Worm (Caenorhabditis elegans) whole organism, L2 larva: ENCODE measurements around the gene ssp-10.

Experiments
- C34F6.9 ChIP-seq: fragments of 150-350 bp; optimal IDR thresholded peaks from 2 replicates; lab custom pipeline; 2014; ENCODE audit warnings: missing biosample characterization, missing genetic modification characterization
- F13H6.1 ChIP-seq: sonication (generic microtip); optimal IDR thresholded peaks from 2 replicates; lab custom pipeline; 2016; ENCODE audit warnings: missing genetic modification characterization, missing compliant biosample characterization
- R02D3.7 ChIP-seq: fragments of 150-350 bp; optimal IDR thresholded peaks from 2 replicates; lab custom pipeline; 2014; ENCODE audit warnings: missing biosample characterization, missing genetic modification characterization
- Y55F3AM.14 ChIP-seq: fragments of 200-800 bp; sonication (Bioruptor generic); optimal IDR thresholded peaks from 2 replicates; lab custom pipeline; 2018; ENCODE audit warnings: mild to moderate bottlenecking, missing genetic modification characterization, missing compliant biosample characterization
- ZK546.5 ChIP-seq: sonication (generic microtip); optimal IDR thresholded peaks from 2 replicates; lab custom pipeline; 2017; ENCODE audit warnings: missing biosample characterization, missing genetic modification characterization
- alr-1 ChIP-seq: fragments of 150-350 bp; optimal IDR thresholded peaks from 2 replicates; lab custom pipeline; 2014; ENCODE audit warnings: missing biosample characterization, missing genetic modification characterization
- aly-2 ChIP-seq: fragments of 150-350 bp; optimal IDR thresholded peaks from 2 replicates; lab custom pipeline; 2014; ENCODE audit warnings: missing biosample characterization, missing genetic modification characterization
- ama-1 ChIP-seq: fragments of 150-350 bp; optimal IDR thresholded peaks from 2 replicates; lab custom pipeline; 2018; ENCODE audit warnings: inconsistent platforms
- blmp-1 ChIP-seq: sonication (generic microtip); optimal IDR thresholded peaks from 2 replicates; lab custom pipeline; 2017; ENCODE audit warnings: missing genetic modification characterization, mild to moderate bottlenecking, missing compliant biosample characterization, antibody characterized with exemption, moderate library complexity; ENCODE audit not compliant: insufficient read depth
- ceh-16 ChIP-seq: fragments of 150-350 bp; optimal IDR thresholded peaks from 2 replicates; lab custom pipeline; 2014; ENCODE audit warnings: missing biosample characterization, missing genetic modification characterization
- ceh-82 ChIP-seq: fragments of 150-350 bp; optimal IDR thresholded peaks from 2 replicates; lab custom pipeline; 2014; ENCODE audit warnings: missing biosample characterization, missing genetic modification characterization
- crh-2 ChIP-seq: sonication (generic microtip); optimal IDR thresholded peaks from 2 replicates; lab custom pipeline; 2017; ENCODE audit warnings: missing biosample characterization, missing genetic modification characterization
- dmd-4 ChIP-seq: sonication (generic microtip); optimal IDR thresholded peaks from 2 replicates; lab custom pipeline; 2017; ENCODE audit warnings: missing biosample characterization, missing genetic modification characterization
- egl-27 ChIP-seq: sonication (generic microtip); optimal IDR thresholded peaks from 3 replicates; lab custom pipeline; 2017; ENCODE audit warnings: missing biosample characterization, missing genetic modification reagents, missing genetic modification characterization
- elt-1 ChIP-seq: fragments of 150-350 bp; optimal IDR thresholded peaks from 2 replicates; lab custom pipeline; 2014; ENCODE audit warnings: missing biosample characterization, missing genetic modification characterization
- elt-3 ChIP-seq: sonication (generic microtip); optimal IDR thresholded peaks from 2 replicates; lab custom pipeline; 2017; ENCODE audit warnings: missing biosample characterization, missing genetic modification characterization
- fos-1 ChIP-seq: fragments of 150-350 bp; optimal IDR thresholded peaks from 2 replicates; lab custom pipeline; 2014; ENCODE audit warnings: missing biosample characterization, missing genetic modification characterization
- gmeb-1 ChIP-seq: fragments of 150-350 bp; optimal IDR thresholded peaks from 2 replicates; lab custom pipeline; 2014; ENCODE audit warnings: missing biosample characterization, missing genetic modification characterization
- lin-11 ChIP-seq: fragments of 150-350 bp; sonication (generic microtip); optimal IDR thresholded peaks from 2 replicates; lab custom pipeline; 2014; ENCODE audit warnings: missing biosample characterization, missing genetic modification characterization, inconsistent platforms, mixed read lengths
- lin-13 ChIP-seq: fragments of 150-350 bp; optimal IDR thresholded peaks from 2 replicates; lab custom pipeline; 2014; ENCODE audit warnings: missing biosample characterization, missing genetic modification reagents, missing genetic modification characterization
- lin-39 ChIP-seq: fragments of 150-350 bp; optimal IDR thresholded peaks from 2 replicates; lab custom pipeline; 2014; ENCODE audit warnings: missing biosample characterization, missing genetic modification reagents, missing genetic modification characterization
- lsy-2 ChIP-seq, 2 experiments: fragments of 150-350 bp in 1 of 2; sonication (generic microtip) in 1 of 2; optimal IDR thresholded peaks; 2 replicates each; lab custom pipeline; 2014 to 2017; ENCODE audit warnings: missing biosample characterization in 2 of 2, missing genetic modification characterization in 2 of 2
- mab-5 ChIP-seq: fragments of 150-350 bp; optimal IDR thresholded peaks from 2 replicates; lab custom pipeline; 2014; ENCODE audit warnings: missing biosample characterization, missing genetic modification characterization
- mbf-1 ChIP-seq: sonication (generic microtip); optimal IDR thresholded peaks from 2 replicates; lab custom pipeline; 2017; ENCODE audit warnings: missing biosample characterization, missing genetic modification characterization
- mdl-1 ChIP-seq, 2 experiments: fragments of 150-350 bp in 1 of 2; sonication (generic microtip) in 1 of 2; optimal IDR thresholded peaks; 2 replicates each; lab custom pipeline; 2017; ENCODE audit warnings: missing biosample characterization in 2 of 2, missing genetic modification characterization in 2 of 2
- nhr-10 ChIP-seq: sonication (generic microtip); optimal IDR thresholded peaks from 2 replicates; lab custom pipeline; 2017; ENCODE audit warnings: missing biosample characterization, missing genetic modification characterization
- nhr-11 ChIP-seq: fragments of 150-350 bp; optimal IDR thresholded peaks from 2 replicates; lab custom pipeline; 2014; ENCODE audit warnings: missing biosample characterization, missing genetic modification characterization
- nhr-12 ChIP-seq: fragments of 150-350 bp; optimal IDR thresholded peaks from 2 replicates; lab custom pipeline; 2014; ENCODE audit warnings: missing biosample characterization, missing genetic modification characterization
- nhr-129 ChIP-seq: fragments of 150-350 bp; optimal IDR thresholded peaks from 2 replicates; lab custom pipeline; 2014; ENCODE audit warnings: missing biosample characterization, missing genetic modification characterization
- nhr-21 ChIP-seq: fragments of 150-350 bp; optimal IDR thresholded peaks from 2 replicates; lab custom pipeline; 2014; ENCODE audit warnings: missing biosample characterization, missing genetic modification characterization
- nhr-23 ChIP-seq: fragments of 150-350 bp; optimal IDR thresholded peaks from 2 replicates; lab custom pipeline; 2014; ENCODE audit warnings: missing biosample characterization, missing genetic modification reagents, missing genetic modification characterization
- nhr-237 ChIP-seq: fragments of 150-350 bp; optimal IDR thresholded peaks from 2 replicates; lab custom pipeline; 2014; ENCODE audit warnings: missing biosample characterization, missing genetic modification characterization
- nhr-25 ChIP-seq: fragments of 150-350 bp; sonication (generic microtip); optimal IDR thresholded peaks from 3 replicates; lab custom pipeline; 2014; ENCODE audit warnings: missing biosample characterization, missing genetic modification characterization
- nhr-6 ChIP-seq: fragments of 150-350 bp; optimal IDR thresholded peaks from 2 replicates; lab custom pipeline; 2014; ENCODE audit warnings: missing biosample characterization, missing genetic modification characterization
- nhr-77 ChIP-seq: fragments of 150-350 bp; optimal IDR thresholded peaks from 2 replicates; lab custom pipeline; 2014; ENCODE audit warnings: missing biosample characterization, missing genetic modification characterization
- peb-1 ChIP-seq: fragments of 150-350 bp; optimal IDR thresholded peaks from 2 replicates; lab custom pipeline; 2014; ENCODE audit warnings: missing biosample characterization, missing genetic modification characterization
- sem-4 ChIP-seq: fragments of 150-350 bp; optimal IDR thresholded peaks from 2 replicates; lab custom pipeline; 2014; ENCODE audit warnings: missing biosample characterization, missing genetic modification reagents, missing genetic modification characterization
- skn-1 ChIP-seq: sonication (generic microtip); optimal IDR thresholded peaks from 2 replicates; lab custom pipeline; 2017; ENCODE audit warnings: missing biosample characterization, missing genetic modification characterization
- sma-3 ChIP-seq: sonication (generic microtip); optimal IDR thresholded peaks from 2 replicates; lab custom pipeline; 2016; ENCODE audit warnings: missing genetic modification reagents, missing genetic modification characterization, missing compliant biosample characterization
- sma-9 ChIP-seq, 2 experiments: fragments of 150-350 bp in 1 of 2; sonication (generic microtip) in 1 of 2; optimal IDR thresholded peaks; 2 replicates each; lab custom pipeline; 2014 to 2016; ENCODE audit warnings: missing genetic modification characterization in 2 of 2, mild to moderate bottlenecking in 1 of 2, missing biosample characterization in 1 of 2, missing compliant biosample characterization in 1 of 2, missing genetic modification reagents in 1 of 2, moderate library complexity in 1 of 2
- snpc-4 ChIP-seq: fragments of 150-350 bp; optimal IDR thresholded peaks from 2 replicates; lab custom pipeline; 2014; ENCODE audit warnings: missing biosample characterization, missing genetic modification characterization
- unc-39 ChIP-seq: fragments of 150-350 bp; optimal IDR thresholded peaks from 2 replicates; lab custom pipeline; 2014; ENCODE audit warnings: missing biosample characterization, missing genetic modification characterization
- unc-55 ChIP-seq: fragments of 150-350 bp; sonication (generic microtip); optimal IDR thresholded peaks from 3 replicates; lab custom pipeline; 2014; ENCODE audit warnings: missing biosample characterization, missing genetic modification reagents, missing genetic modification characterization
- unc-62 ChIP-seq: fragments of 150-350 bp; optimal IDR thresholded peaks from 2 replicates; lab custom pipeline; 2014; ENCODE audit warnings: missing biosample characterization, missing genetic modification reagents, missing genetic modification characterization
- zag-1 ChIP-seq: fragments of 150-350 bp; optimal IDR thresholded peaks from 2 replicates; lab custom pipeline; 2014; ENCODE audit warnings: missing biosample characterization, missing genetic modification characterization
- ztf-1 ChIP-seq: fragments of 200-800 bp; sonication (Bioruptor generic); conservative IDR thresholded peaks from 2 replicates; pipeline ENCODE4 v1.3.6; 2022; ENCODE audit warnings: missing genetic modification characterization, missing compliant biosample characterization
- ztf-11 ChIP-seq: sonication (generic microtip); optimal IDR thresholded peaks from 2 replicates; lab custom pipeline; 2017; ENCODE audit warnings: missing biosample characterization, missing genetic modification characterization
- ztf-4 ChIP-seq: fragments of 150-350 bp; optimal IDR thresholded peaks from 2 replicates; lab custom pipeline; 2014; ENCODE audit warnings: missing biosample characterization, missing genetic modification characterization

Gene ssp-10

ce11 chrIV:9803544-9803943 is 47.3 kb downstream of the ssp-10 start (continued):
- no peak for TF ChIP-seq ztf-11
- no peak for TF ChIP-seq zag-1 (tag; lab: Kevin White, UChicago)
- no peak for TF ChIP-seq ceh-16 (tag; lab: Kevin White, UChicago)
- TF ChIP-seq R02D3.7 (tag; lab: Kevin White, UChicago), result no peak
- no peak for TF ChIP-seq ztf-1 (GFP tag; lab: Robert Waterston, UW)
- peak; percentile 9 for TF ChIP-seq nhr-21 (tag; lab: Kevin White, UChicago)

ce11 chrIV:9802711-9803110 is 48.1 kb downstream of the ssp-10 start, which contains the start of gene fat-3:
Gene fat-3, plus strand, starts transcription at chrIV:9803023.
- peak; percentile 1 for TF ChIP-seq F13H6.1 (tag; lab: Kevin White, UChicago)
- peak; percentile 72 for TF ChIP-seq fos-1
- TF ChIP-seq sma-9 (GFP tag; optimal IDR thresholded peaks at IDR 0.05; lab: Kevin White, UChicago), result peak; percentile 62
- no peak for TF ChIP-seq sma-9 (tag; optimal IDR thresholded peaks at IDR 0.05; lab: Kevin White, UChicago)
- no peak for TF ChIP-seq nhr-6
- peak; percentile 30 for TF ChIP-seq C34F6.9
- peak; percentile 91 for TF ChIP-seq blmp-1 (tag; lab: Kevin White, UChicago)
- peak in 1 of 2 experiments; percentile 24 for TF ChIP-seq lsy-2 (tag; optimal IDR thresholded peaks at IDR 0.05; lab: Kevin White, UChicago)
- no peak for TF ChIP-seq lin-11 (tag; lab: Kevin White, UChicago)
- TF ChIP-seq crh-2 (tag; lab: Kevin White, UChicago), result peak; percentile 33

- TF ChIP-seq ztf-11 (no peak), Y55F3AM.14 (GFP tag; lab: Kevin White, UChicago) (no peak), sem-4 (no peak), nhr-10 (no peak), nhr-12 (no peak), lin-39 (tag; lab: Kevin White, UChicago) (no peak), F13H6.1 (tag; lab: Kevin White, UChicago) (peak; percentile 25), peb-1 (tag; lab: Kevin White, UChicago) (no peak), gmeb-1 (tag; lab: Kevin White, UChicago) (peak; percentile 48), nhr-25 (tag; lab: Kevin White, UChicago) (no peak), blmp-1 (tag; lab: Kevin White, UChicago) (peak; percentile 34), skn-1 (no peak), R02D3.7 (tag; lab: Kevin White, UChicago) (no peak), sma-9 (GFP tag; optimal IDR thresholded peaks at IDR 0.05; lab: Kevin White, UChicago) (peak; percentile 83), sma-9 (tag; optimal IDR thresholded peaks at IDR 0.05; lab: Kevin White, UChicago) (no peak), ztf-4 (tag; lab: Kevin White, UChicago) (no peak), elt-1 (tag; lab: Kevin White, UChicago) (no peak), mbf-1 (tag; lab: Kevin White, UChicago) (no peak), lsy-2 (tag; optimal IDR thresholded peaks at IDR 0.05; lab: Kevin White, UChicago) (no peak), mdl-1 (tag; optimal IDR thresholded peaks at IDR 0.05; lab: Kevin White, UChicago) (no peak), nhr-129 (tag; lab: Kevin White, UChicago) (peak; percentile 21), nhr-21 (tag; lab: Kevin White, UChicago) (no peak), unc-62 (GFP tag; lab: Kevin White, UChicago) (no peak), ztf-1 (GFP tag; lab: Robert Waterston, UW) (no peak), fos-1 (peak; percentile 91), lin-13 (no peak), snpc-4 (no peak), aly-2 (tag; lab: Kevin White, UChicago) (no peak), nhr-77 (tag; lab: Kevin White, UChicago) (no peak), nhr-23 (tag; lab: Kevin White, UChicago) (no peak), egl-27 (no peak), ama-1 (no peak), alr-1 (tag; lab: Kevin White, UChicago) (no peak), sma-3 (GFP tag; lab: Kevin White, UChicago) (peak; percentile 24), zag-1 (tag; lab: Kevin White, UChicago) (no peak), ceh-82 (tag; lab: Kevin White, UChicago) (no peak), unc-39 (no peak), nhr-11 (tag; lab: Kevin White, UChicago) (no peak), ceh-16 (tag; lab: Kevin White, UChicago) (no peak), nhr-6 (no peak), elt-3 (tag; lab: Kevin White, UChicago) (no peak), unc-55 (GFP tag; lab: Kevin White, UChicago) (no peak), crh-2 (tag; lab: Kevin White, UChicago) (peak; percentile 78), lin-11 (tag; lab: Kevin White, UChicago) (no peak), mab-5 (tag; lab: Kevin White, UChicago) (no peak), nhr-237 (no peak), dmd-4 (tag; lab: Kevin White, UChicago) (no peak), C34F6.9 (no peak), ZK546.5 (tag; lab: Kevin White, UChicago) (no peak)
Observed at ce11 chrIV:9801418-9801817, 49.4 kb downstream of the ssp-10 start.
